Worm (Caenorhabditis elegans): ENCODE measurements around the gene F55H2.8.

- TF ChIP-seq nhr-11 (tag; optimal IDR thresholded peaks at IDR 0.05) (no peak), ceh-18 (tag; optimal IDR thresholded peaks at IDR 0.05) (peak; percentile 58), ama-1 (optimal IDR thresholded peaks at IDR 0.05) (peak; percentile 1), ceh-31 (tag; optimal IDR thresholded peaks at IDR 0.05) (peak; percentile 84), sox-4 (tag; optimal IDR thresholded peaks at IDR 0.05) (no peak), pag-3 (tag; optimal IDR thresholded peaks at IDR 0.05; ENCODE audit: borderline replicate concordance) (no peak), rnt-1 (tag; optimal IDR thresholded peaks at IDR 0.05) (peak; percentile 36), C08G9.2 (tag; optimal IDR thresholded peaks at IDR 0.05) (no peak), ttx-3 (tag; optimal IDR thresholded peaks at IDR 0.05) (no peak), pha-2 (tag; optimal IDR thresholded peaks at IDR 0.05) (no peak)
Observed at ce11 chrIII:9546016-9546659, 32.5 kb downstream of the F55H2.8 start, which contains the start of gene unc-16.

All from whole organism, late embryonic.